Worm (Caenorhabditis elegans) whole organism, late embryonic: Measurements from ENCODE around the gene K02A6.3.

ENCODE experiments used
- C38D4.7 ChIP-seq: fragments of 200-800 bp; sonication (Bioruptor generic); optimal IDR thresholded peaks from 2 replicates; lab custom pipeline; 2018; ENCODE audit warnings: mild to moderate bottlenecking, missing genetic modification characterization, moderate library complexity, missing compliant biosample characterization
- F13H6.1 ChIP-seq: sonication (generic microtip); optimal IDR thresholded peaks from 2 replicates; lab custom pipeline; 2016; ENCODE audit warnings: missing genetic modification characterization, missing compliant biosample characterization
- K02D7.2 ChIP-seq: sonication (generic microtip); optimal IDR thresholded peaks from 2 replicates; lab custom pipeline; 2017; ENCODE audit warnings: mild to moderate bottlenecking, missing genetic modification characterization, missing compliant biosample characterization
- T23F11.4 ChIP-seq: fragments of 200-800 bp; sonication (Bioruptor generic); optimal IDR thresholded peaks from 2 replicates; lab custom pipeline; 2018; ENCODE audit warnings: mild to moderate bottlenecking, missing genetic modification characterization, missing compliant biosample characterization
- Y22D7AL.16 ChIP-seq: sonication (generic microtip); optimal IDR thresholded peaks from 2 replicates; lab custom pipeline; 2016; ENCODE audit warnings: missing genetic modification characterization, missing compliant biosample characterization
- ahr-1 ChIP-seq: sonication (generic microtip); optimal IDR thresholded peaks from 2 replicates; lab custom pipeline; 2016; ENCODE audit warnings: missing genetic modification characterization, missing compliant biosample characterization
- ceh-18 ChIP-seq: sonication (generic microtip); optimal IDR thresholded peaks from 2 replicates; lab custom pipeline; 2016; ENCODE audit warnings: missing genetic modification characterization, missing compliant biosample characterization
- ceh-22 ChIP-seq: sonication (generic microtip); optimal IDR thresholded peaks from 2 replicates; lab custom pipeline; 2017; ENCODE audit warnings: missing biosample characterization, missing genetic modification characterization
- ceh-24 ChIP-seq: sonication (generic microtip); optimal IDR thresholded peaks from 2 replicates; lab custom pipeline; 2016; ENCODE audit warnings: mild to moderate bottlenecking, missing genetic modification characterization, missing compliant biosample characterization
- ceh-31 ChIP-seq: sonication (generic microtip); optimal IDR thresholded peaks from 2 replicates; lab custom pipeline; 2016; ENCODE audit warnings: missing genetic modification characterization, missing compliant biosample characterization
- ceh-34 ChIP-seq: sonication (generic microtip); optimal IDR thresholded peaks from 2 replicates; lab custom pipeline; 2016; ENCODE audit warnings: mild to moderate bottlenecking, missing genetic modification characterization, missing compliant biosample characterization
- che-1 ChIP-seq: sonication (generic microtip); optimal IDR thresholded peaks from 2 replicates; lab custom pipeline; 2016; ENCODE audit warnings: mild to moderate bottlenecking, missing genetic modification characterization, missing compliant biosample characterization
- dmd-4 ChIP-seq: sonication (generic microtip); optimal IDR thresholded peaks from 2 replicates; lab custom pipeline; 2016; ENCODE audit warnings: borderline replicate concordance, missing genetic modification characterization, missing compliant biosample characterization
- elt-2 ChIP-seq: sonication (generic microtip); optimal IDR thresholded peaks from 2 replicates; lab custom pipeline; 2016; ENCODE audit warnings: missing genetic modification reagents, missing genetic modification characterization, missing compliant biosample characterization
- ets-4 ChIP-seq: sonication (generic microtip); optimal IDR thresholded peaks from 2 replicates; lab custom pipeline; 2016; ENCODE audit warnings: missing genetic modification characterization, missing compliant biosample characterization
- eyg-1 ChIP-seq: sonication (generic microtip); optimal IDR thresholded peaks from 2 replicates; lab custom pipeline; 2016; ENCODE audit warnings: missing genotype, missing genetic modification characterization, missing compliant biosample characterization
- fkh-10 ChIP-seq: fragments of 150-350 bp; optimal IDR thresholded peaks from 2 replicates; lab custom pipeline; 2014; ENCODE audit warnings: missing biosample characterization, missing genetic modification reagents, missing genetic modification characterization
- fkh-6 ChIP-seq: sonication (generic microtip); optimal IDR thresholded peaks from 2 replicates; lab custom pipeline; 2016; ENCODE audit warnings: missing genetic modification characterization, missing compliant biosample characterization
- gmeb-2 ChIP-seq: sonication (generic microtip); optimal IDR thresholded peaks from 2 replicates; lab custom pipeline; 2016; ENCODE audit warnings: missing genetic modification characterization, inconsistent platforms, missing compliant biosample characterization
- lin-11 ChIP-seq: fragments of 200-800 bp; sonication (Bioruptor generic); optimal IDR thresholded peaks from 2 replicates; lab custom pipeline; 2018; ENCODE audit warnings: mild to moderate bottlenecking, missing genetic modification characterization, missing compliant biosample characterization
- nhr-11 ChIP-seq: fragments of 150-350 bp; optimal IDR thresholded peaks from 2 replicates; lab custom pipeline; 2014; ENCODE audit warnings: missing biosample characterization, missing genetic modification characterization
- nhr-232 ChIP-seq: sonication (generic microtip); optimal IDR thresholded peaks from 2 replicates; lab custom pipeline; 2016; ENCODE audit warnings: missing genetic modification characterization, missing compliant biosample characterization
- npax-4 ChIP-seq: sonication (generic microtip); optimal IDR thresholded peaks from 2 replicates; lab custom pipeline; 2016; ENCODE audit warnings: missing genetic modification characterization, missing compliant biosample characterization
- odd-2 ChIP-seq: sonication (generic microtip); optimal IDR thresholded peaks from 2 replicates; lab custom pipeline; 2017; ENCODE audit warnings: antibody characterized with exemption, mild to moderate bottlenecking, missing genetic modification characterization, missing compliant biosample characterization
- pat-9 ChIP-seq: fragments of 200-800 bp; sonication (Bioruptor generic); optimal IDR thresholded peaks from 2 replicates; lab custom pipeline; 2018; ENCODE audit warnings: mild to moderate bottlenecking, missing genetic modification characterization, moderate library complexity, missing compliant biosample characterization
- pax-1 ChIP-seq: fragments of 150-350 bp; optimal IDR thresholded peaks from 2 replicates; lab custom pipeline; 2014; ENCODE audit warnings: missing biosample characterization, missing genetic modification characterization
- pha-2 ChIP-seq: sonication (generic microtip); optimal IDR thresholded peaks from 2 replicates; lab custom pipeline; 2017; ENCODE audit warnings: mild to moderate bottlenecking, missing genetic modification characterization, missing compliant biosample characterization
- pros-1 ChIP-seq: fragments of 150-350 bp; optimal IDR thresholded peaks from 2 replicates; lab custom pipeline; 2014; ENCODE audit warnings: missing biosample characterization, missing genetic modification reagents, missing genetic modification characterization
- ref-2 ChIP-seq: sonication (generic microtip); optimal IDR thresholded peaks from 2 replicates; lab custom pipeline; 2016; ENCODE audit warnings: missing genetic modification characterization, missing compliant biosample characterization
- sdc-2 ChIP-seq: sonication (generic microtip); optimal IDR thresholded peaks from 2 replicates; lab custom pipeline; 2016; ENCODE audit warnings: missing genotype, missing genetic modification characterization, missing compliant biosample characterization
- syd-9 ChIP-seq: sonication (generic microtip); optimal IDR thresholded peaks from 2 replicates; lab custom pipeline; 2016; ENCODE audit warnings: mild to moderate bottlenecking, missing genetic modification characterization, moderate library complexity, missing compliant biosample characterization
- tbx-2 ChIP-seq: sonication (generic microtip); optimal IDR thresholded peaks from 2 replicates; lab custom pipeline; 2016; ENCODE audit warnings: missing genetic modification characterization, missing compliant biosample characterization
- unc-3 ChIP-seq, 2 experiments: fragments of 200-800 bp in 1 of 2; sonication (Bioruptor generic) in 1 of 2; sonication (generic microtip) in 1 of 2; conservative IDR thresholded peaks in 1 of 2; optimal IDR thresholded peaks in 1 of 2; 2 replicates each; pipeline versions ENCODE4 v1.3.6 to Lab custom; 2016 to 2022; ENCODE audit warnings: missing compliant biosample characterization in 2 of 2, missing genetic modification characterization in 2 of 2, missing genetic modification reagents in 1 of 2
- unc-42 ChIP-seq: sonication (generic microtip); optimal IDR thresholded peaks from 2 replicates; lab custom pipeline; 2016; ENCODE audit warnings: missing genotype, missing genetic modification characterization, missing compliant biosample characterization
- unc-55 ChIP-seq: sonication (generic microtip); optimal IDR thresholded peaks from 2 replicates; lab custom pipeline; 2017; ENCODE audit warnings: missing biosample characterization, missing genetic modification reagents, missing genetic modification characterization
- zip-5 ChIP-seq: sonication (generic microtip); optimal IDR thresholded peaks from 2 replicates; lab custom pipeline; 2016; ENCODE audit warnings: missing genetic modification characterization, missing compliant biosample characterization

The K02A6.3 gene

ce11 chrX:8274869-8275268 is 43.1 kb upstream of the K02A6.3 start, which contains the start of gene ksr-1:
ksr-1 (plus strand) TSS chrX:8275169.
- TF ChIP-seq odd-2 (tag; lab: Kevin White, UChicago) (no peak), syd-9 (no peak), unc-55 (GFP tag; lab: Kevin White, UChicago) (no peak), nhr-11 (no peak), ceh-34 (tag; lab: Kevin White, UChicago) (no peak), che-1 (tag; lab: Kevin White, UChicago) (no peak), F13H6.1 (tag; lab: Kevin White, UChicago) (no peak), elt-2 (tag; lab: Kevin White, UChicago) (no peak), unc-3 (GFP tag; conservative IDR thresholded peaks at IDR 0.05; lab: Robert Waterston, UW) (no peak), unc-3 (tag; optimal IDR thresholded peaks at IDR 0.05; lab: Kevin White, UChicago) (no peak), ahr-1 (tag; lab: Kevin White, UChicago) (no peak), ceh-18 (tag; lab: Kevin White, UChicago) (no peak), gmeb-2 (tag; lab: Kevin White, UChicago) (no peak), ceh-22 (tag; lab: Kevin White, UChicago) (no peak), C38D4.7 (GFP tag; lab: Kevin White, UChicago) (no peak), dmd-4 (tag; lab: Kevin White, UChicago) (no peak)

- TF ChIP-seq lin-11 (tag; lab: Kevin White, UChicago), result no peak
- peak; percentile 18 for TF ChIP-seq ref-2
- TF ChIP-seq ceh-31 (tag; lab: Kevin White, UChicago), result peak; percentile 28
- TF ChIP-seq F13H6.1 (tag; lab: Kevin White, UChicago), result no peak
- TF ChIP-seq pat-9 (tag; lab: Kevin White, UChicago), result no peak
- TF ChIP-seq tbx-2 (tag; lab: Kevin White, UChicago), result peak; percentile 15
Observed at ce11 chrX:8273496-8273895, 41.8 kb upstream of the K02A6.3 start.

ce11 chrX:8270971-8271553 is 39.3 kb upstream of the K02A6.3 start, which contains the start of gene cutl-29:
cutl-29 (minus strand) TSS chrX:8271021.
- TF ChIP-seq ceh-31 (tag; lab: Kevin White, UChicago) (peak; percentile 11), pha-2 (tag; lab: Kevin White, UChicago) (no peak)

ce11 chrX:8268083-8268482 is 36.4 kb upstream of the K02A6.3 start:
- TF ChIP-seq unc-42 (peak; percentile 54), ceh-31 (tag; lab: Kevin White, UChicago) (peak; percentile 14), F13H6.1 (tag; lab: Kevin White, UChicago) (no peak)

ce11 chrX:8262734-8263133 is 31.0 kb upstream of the K02A6.3 start:
- TF ChIP-seq odd-2 (tag; lab: Kevin White, UChicago) (no peak), K02D7.2 (tag; lab: Kevin White, UChicago) (no peak), zip-5 (tag; lab: Kevin White, UChicago) (no peak), nhr-11 (no peak), T23F11.4 (no peak), npax-4 (tag; lab: Kevin White, UChicago) (no peak), ceh-24 (tag; lab: Kevin White, UChicago) (no peak), fkh-10 (no peak), unc-55 (GFP tag; lab: Kevin White, UChicago) (no peak), nhr-232 (tag; lab: Kevin White, UChicago) (no peak), unc-42 (no peak), fkh-6 (no peak), ceh-18 (tag; lab: Kevin White, UChicago) (no peak)

ce11 chrX:8261125-8261684 is 29.5 kb upstream of the K02A6.3 start, which contains the start of gene M60.7:
M60.7 (minus strand) TSS chrX:8261175.
- TF ChIP-seq pha-2 (tag; lab: Kevin White, UChicago), result no peak
- no peak for TF ChIP-seq ceh-18 (tag; lab: Kevin White, UChicago)
- no peak for TF ChIP-seq unc-42
- no peak for TF ChIP-seq lin-11 (tag; lab: Kevin White, UChicago)
- TF ChIP-seq ceh-22 (tag; lab: Kevin White, UChicago), result no peak
- TF ChIP-seq ets-4 (tag; lab: Kevin White, UChicago), result no peak
- no peak for TF ChIP-seq eyg-1
- TF ChIP-seq sdc-2 (tag; lab: Kevin White, UChicago), result no peak
- TF ChIP-seq ceh-34 (tag; lab: Kevin White, UChicago), result no peak
- no peak for TF ChIP-seq pax-1
- no peak for TF ChIP-seq K02D7.2 (tag; lab: Kevin White, UChicago)
- TF ChIP-seq pros-1, result no peak
- TF ChIP-seq Y22D7AL.16 (tag; lab: Kevin White, UChicago), result no peak
- TF ChIP-seq pat-9 (tag; lab: Kevin White, UChicago), result no peak
- TF ChIP-seq tbx-2 (tag; lab: Kevin White, UChicago), result no peak
- TF ChIP-seq, all 69 proteins: peak for 0
